Fruit fly (Drosophila melanogaster): Measurements from ENCODE around the gene nxf2.

The nxf2 gene

dm6 chr3L:16581201-16581705 is 1.1 kb upstream of the nxf2 start, which contains the start of gene Smn:
Gene Smn, minus strand, starts transcription at chr3L:16581547.
- TF ChIP-seq noc (tag; optimal IDR thresholded peaks at IDR 0.05), result peak; percentile 64

dm6 chr3L:16574307-16574946 is 5.7 kb downstream of the nxf2 start, which contains the start of gene mbf1:
Gene mbf1, plus strand, starts transcription at chr3L:16574436.
- peak; percentile 36 for TF ChIP-seq noc (tag; optimal IDR thresholded peaks at IDR 0.05)

- peak; percentile 19 for TF ChIP-seq noc (tag; optimal IDR thresholded peaks at IDR 0.05)
Observed at dm6 chr3L:16573234-16573633, 6.9 kb downstream of the nxf2 start, which contains the start of gene Mipp1. Gene Mipp1, minus strand, starts transcription at chr3L:16573334.

dm6 chr3L:16572208-16572607 is 7.9 kb downstream of the nxf2 start:
- no peak for TF ChIP-seq noc (tag; optimal IDR thresholded peaks at IDR 0.05)

dm6 chr3L:16571739-16572063 is 8.4 kb downstream of the nxf2 start:
- TF ChIP-seq noc (tag; optimal IDR thresholded peaks at IDR 0.05), result no peak

dm6 chr3L:16571014-16571738 is 8.9 kb downstream of the nxf2 start:
- TF ChIP-seq noc (tag; optimal IDR thresholded peaks at IDR 0.05), result no peak

- TF ChIP-seq noc (tag; optimal IDR thresholded peaks at IDR 0.05), result no peak
Observed at dm6 chr3L:16569456-16569855, 10.7 kb downstream of the nxf2 start.

- TF ChIP-seq noc (tag; optimal IDR thresholded peaks at IDR 0.05), result no peak
Observed at dm6 chr3L:16567495-16567894, 12.6 kb downstream of the nxf2 start.

- TF ChIP-seq noc (tag; optimal IDR thresholded peaks at IDR 0.05), result no peak
Observed at dm6 chr3L:16566700-16567221, 13.3 kb downstream of the nxf2 start, which contains the start of gene UQCR-6.4L. Gene UQCR-6.4L, plus strand, starts transcription at chr3L:16566750.

dm6 chr3L:16566093-16566492 is 14.0 kb downstream of the nxf2 start:
- no peak for TF ChIP-seq noc (tag; optimal IDR thresholded peaks at IDR 0.05)

- TF ChIP-seq noc (tag; optimal IDR thresholded peaks at IDR 0.05), result no peak
Observed at dm6 chr3L:16563361-16563760, 16.7 kb downstream of the nxf2 start.

- no peak for TF ChIP-seq noc (tag; optimal IDR thresholded peaks at IDR 0.05)
Observed at dm6 chr3L:16556523-16556922, 23.6 kb downstream of the nxf2 start, which contains the start of gene CG4229. Gene CG4229, plus strand, starts transcription at chr3L:16556823.

- TF ChIP-seq noc (tag; optimal IDR thresholded peaks at IDR 0.05), result no peak
Observed at dm6 chr3L:16546159-16546558, 33.9 kb downstream of the nxf2 start.

- TF ChIP-seq noc (tag; optimal IDR thresholded peaks at IDR 0.05), result no peak
Observed at dm6 chr3L:16545511-16545910, 34.6 kb downstream of the nxf2 start, which contains the start of gene CG13033. Gene CG13033, minus strand, starts transcription at chr3L:16545628.

dm6 chr3L:16544220-16544619 is 35.9 kb downstream of the nxf2 start:
- no peak for TF ChIP-seq noc (tag; optimal IDR thresholded peaks at IDR 0.05)

dm6 chr3L:16542998-16543624 is 37.0 kb downstream of the nxf2 start, which contains the start of gene CG43373:
Gene CG43373, minus strand, starts transcription at chr3L:16543370.
- TF ChIP-seq noc (tag; optimal IDR thresholded peaks at IDR 0.05), result no peak

Data from whole organism, larva.